Worm (Caenorhabditis elegans) whole organism, mixed stage, embryonic: ENCODE results near the gene F21D5.6.

Experiments
- blmp-1 ChIP-seq: fragments of 150-350 bp; optimal IDR thresholded peaks from 2 replicates; lab custom pipeline; 2014; ENCODE audit warnings: missing biosample characterization, missing genetic modification characterization
- ceh-39 ChIP-seq: fragments of 150-350 bp; optimal IDR thresholded peaks from 2 replicates; lab custom pipeline; 2014; ENCODE audit warnings: missing biosample characterization, missing genetic modification characterization
- ceh-43 ChIP-seq: fragments of 200-800 bp; sonication (Bioruptor generic); optimal IDR thresholded peaks from 2 replicates; lab custom pipeline; 2018; ENCODE audit warnings: mild to moderate bottlenecking, missing genetic modification characterization, moderate library complexity, missing compliant biosample characterization
- ceh-83 ChIP-seq: fragments of 200-800 bp; sonication (Bioruptor generic); optimal IDR thresholded peaks from 2 replicates; lab custom pipeline; 2018; ENCODE audit warnings: mild to moderate bottlenecking, missing genetic modification characterization, missing compliant biosample characterization
- ces-1 ChIP-seq: fragments of 150-350 bp; optimal IDR thresholded peaks from 2 replicates; lab custom pipeline; 2014; ENCODE audit warnings: missing biosample characterization, missing genetic modification reagents, missing genetic modification characterization
- elt-3 ChIP-seq: fragments of 150-350 bp; optimal IDR thresholded peaks from 2 replicates; lab custom pipeline; 2014; ENCODE audit warnings: missing biosample characterization, missing genetic modification characterization
- hlh-1 ChIP-seq: fragments of 150-350 bp; optimal IDR thresholded peaks from 2 replicates; lab custom pipeline; 2014; ENCODE audit warnings: missing biosample characterization, missing genetic modification reagents, missing genetic modification characterization
- lin-13 ChIP-seq: fragments of 150-350 bp; optimal IDR thresholded peaks from 2 replicates; lab custom pipeline; 2014; ENCODE audit warnings: missing biosample characterization, missing genetic modification characterization
- lsy-2 ChIP-seq: fragments of 150-350 bp; optimal IDR thresholded peaks from 2 replicates; lab custom pipeline; 2014; ENCODE audit warnings: missing biosample characterization, missing genetic modification characterization
- mep-1 ChIP-seq: fragments of 150-350 bp; optimal IDR thresholded peaks from 2 replicates; lab custom pipeline; 2017; ENCODE audit warnings: missing biosample characterization, missing genetic modification reagents, missing genetic modification characterization, inconsistent platforms
- mls-2 ChIP-seq: sonication (generic microtip); optimal IDR thresholded peaks from 2 replicates; lab custom pipeline; 2016; ENCODE audit warnings: mild to moderate bottlenecking, missing genetic modification characterization, moderate library complexity, missing compliant biosample characterization
- nhr-12 ChIP-seq: fragments of 150-350 bp; optimal IDR thresholded peaks from 2 replicates; lab custom pipeline; 2014; ENCODE audit warnings: missing biosample characterization, missing genetic modification characterization
- nhr-28 ChIP-seq: fragments of 150-350 bp; optimal IDR thresholded peaks from 2 replicates; lab custom pipeline; 2014; ENCODE audit warnings: missing biosample characterization, missing genetic modification characterization
- nhr-76 ChIP-seq: sonication (generic microtip); optimal IDR thresholded peaks from 2 replicates; lab custom pipeline; 2017; ENCODE audit warnings: missing biosample characterization, missing genetic modification characterization
- sem-2 ChIP-seq: fragments of 200-800 bp; sonication (Bioruptor generic); optimal IDR thresholded peaks from 2 replicates; lab custom pipeline; 2018; ENCODE audit warnings: mild to moderate bottlenecking, missing genetic modification characterization, missing compliant biosample characterization
- snpc-4 ChIP-seq: fragments of 150-350 bp; optimal IDR thresholded peaks from 2 replicates; lab custom pipeline; 2014; ENCODE audit warnings: missing biosample characterization, missing genetic modification characterization
- unc-62 ChIP-seq: fragments of 150-350 bp; optimal IDR thresholded peaks from 2 replicates; lab custom pipeline; 2014; ENCODE audit warnings: missing biosample characterization, missing genetic modification reagents, missing genetic modification characterization

F21D5.6 gene

DNA sequence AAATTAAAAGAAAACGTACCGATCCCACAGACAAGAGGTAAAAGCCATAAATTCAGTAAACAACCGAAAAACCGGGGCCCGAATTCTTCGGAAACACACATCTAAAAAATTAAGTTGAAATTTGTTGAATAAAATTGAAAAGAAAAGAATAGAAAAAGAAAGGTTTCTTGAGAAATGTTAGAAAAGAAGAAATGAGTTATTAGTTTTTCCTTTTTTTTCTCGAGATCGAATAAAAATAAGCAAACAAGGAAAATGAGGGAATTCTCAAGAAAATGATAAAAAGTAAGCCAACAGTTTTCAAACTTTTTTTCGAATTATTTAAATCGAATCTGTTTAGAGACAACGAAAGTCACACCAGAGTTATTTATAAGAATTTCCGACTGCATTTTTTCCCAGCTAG is 35.7 kb downstream of the F21D5.6 start, which contains the start of gene H23L24.4:
H23L24.4 (minus strand) TSS at position 101 of the 400 bp plus-strand sequence.
- no peak for TF ChIP-seq ceh-83 (GFP tag; lab: Kevin White, UChicago)

ce11 chrIV:8697436-8697835 is 43.8 kb downstream of the F21D5.6 start, which contains the start of gene ttll-11:
Gene ttll-11, plus strand, starts transcription at chrIV:8697736.
- TF ChIP-seq elt-3 (tag; lab: Kevin White, UChicago): no peak
- TF ChIP-seq hlh-1: no peak
- TF ChIP-seq mls-2: no peak
- TF ChIP-seq nhr-76 (tag; lab: Kevin White, UChicago): no peak
- TF ChIP-seq unc-62 (GFP tag; lab: Kevin White, UChicago): no peak
- TF ChIP-seq lsy-2 (tag; lab: Kevin White, UChicago): no peak
- no peak for TF ChIP-seq lin-13 (tag; lab: Kevin White, UChicago)
- TF ChIP-seq nhr-28 (tag; lab: Kevin White, UChicago): no peak
- TF ChIP-seq mep-1: no peak
- TF ChIP-seq ces-1: no peak
- no peak for TF ChIP-seq blmp-1 (tag; lab: Kevin White, UChicago)
- no peak for TF ChIP-seq snpc-4 (tag; lab: Kevin White, UChicago)
- no peak for TF ChIP-seq ceh-39 (tag; lab: Kevin White, UChicago)

DNA sequence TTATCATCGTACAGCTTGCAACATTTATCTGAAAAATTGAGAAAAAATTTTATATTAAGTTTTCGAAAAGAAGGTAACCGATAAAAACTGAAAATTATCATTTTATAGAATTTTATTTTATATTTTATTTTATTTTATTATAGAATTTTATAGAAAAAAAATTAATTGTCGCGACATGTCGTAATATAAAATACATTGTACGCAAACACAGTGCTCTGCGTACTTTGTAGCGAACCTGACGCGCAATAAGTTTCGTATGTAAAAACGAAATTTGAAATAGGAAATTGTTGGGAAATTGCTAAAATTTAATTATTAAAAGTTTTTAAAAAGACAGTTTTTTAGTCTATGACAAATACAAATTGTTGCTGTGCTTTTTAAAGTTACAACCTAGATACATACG is 49.7 kb downstream of the F21D5.6 start, which contains the start of the genes hst-1 and ints-6:
hst-1 (minus strand) TSS at position 28 of the 400 bp plus-strand sequence.
ints-6 (plus strand) TSS at position 260 of the 400 bp plus-strand sequence.
- TF ChIP-seq ceh-43 (GFP tag; lab: Kevin White, UChicago) (no peak), sem-2 (no peak), ces-1 (peak; percentile 30), nhr-12 (tag; lab: Kevin White, UChicago) (no peak)
